Worm (Caenorhabditis elegans) whole organism, midembryonic: ENCODE results near the gene C44B11.6.

Experiments
- T22C8.4 ChIP-seq: fragments of 200-800 bp; sonication (Bioruptor generic); IDR thresholded peaks from 2 replicates; pipeline ENCODE4 v1.3.6; 2022; ENCODE audit warnings: missing genetic modification characterization, missing compliant biosample characterization
- cog-1 ChIP-seq: sonication (generic microtip); optimal IDR thresholded peaks from 2 replicates; lab custom pipeline; 2016; ENCODE audit warnings: missing genetic modification characterization, missing compliant biosample characterization
- flt-1 ChIP-seq: fragments of 200-800 bp; sonication (Bioruptor generic); IDR thresholded peaks from 2 replicates; pipeline ENCODE4 v1.3.6; 2022; ENCODE audit warnings: missing genetic modification characterization, missing compliant biosample characterization
- klf-2 ChIP-seq: fragments of 200-800 bp; sonication (Bioruptor generic); conservative IDR thresholded peaks from 2 replicates; pipeline ENCODE4 v1.3.6; 2022; ENCODE audit warnings: missing genetic modification reagents, missing genetic modification characterization, missing compliant biosample characterization
- med-1 ChIP-seq: sonication (generic microtip); optimal IDR thresholded peaks from 2 replicates; lab custom pipeline; 2017; ENCODE audit warnings: missing genetic modification characterization, mild to moderate bottlenecking, missing compliant biosample characterization, antibody characterized with exemption, missing genetic modification reagents; ENCODE audit not compliant: insufficient read depth
- ref-1 ChIP-seq: fragments of 200-800 bp; sonication (Bioruptor generic); conservative IDR thresholded peaks from 2 replicates; pipeline ENCODE4 v1.3.6; 2022; ENCODE audit warnings: missing genetic modification reagents, missing genetic modification characterization, missing compliant biosample characterization
- tab-1 ChIP-seq: fragments of 200-800 bp; sonication (Bioruptor generic); IDR thresholded peaks from 2 replicates; pipeline ENCODE4 v1.3.6; 2022; ENCODE audit warnings: missing genetic modification characterization, missing compliant biosample characterization
- ztf-23 ChIP-seq: fragments of 200-800 bp; sonication (Bioruptor generic); IDR thresholded peaks from 2 replicates; pipeline ENCODE4 v1.3.6; 2022; ENCODE audit warnings: missing genetic modification reagents, missing genetic modification characterization, missing compliant biosample characterization
- ztf-29 ChIP-seq: fragments of 200-800 bp; sonication (Bioruptor generic); IDR thresholded peaks from 2 replicates; pipeline ENCODE4 v1.3.6; 2022; ENCODE audit warnings: missing genetic modification reagents, missing genetic modification characterization, missing compliant biosample characterization

Gene C44B11.6

ce11 chrIII:3140227-3140626 lies 12.7 kb upstream of the C44B11.6 start:
- TF ChIP-seq med-1 (GFP tag; lab: Kevin White, UChicago) (no peak), klf-2 (GFP tag; lab: Robert Waterston, UW) (no peak), T22C8.4 (GFP tag; lab: Robert Waterston, UW) (no peak), ref-1 (GFP tag; lab: Robert Waterston, UW) (no peak), tab-1 (no peak), ztf-23 (GFP tag; lab: Robert Waterston, UW) (no peak), flt-1 (no peak), ztf-29 (no peak), cog-1 (tag; lab: Kevin White, UChicago) (no peak)

ce11 chrIII:3142078-3142477 lies 10.9 kb upstream of the C44B11.6 start:
- TF ChIP-seq klf-2 (GFP tag; lab: Robert Waterston, UW): no peak
- no peak for TF ChIP-seq flt-1
- TF ChIP-seq ztf-23 (GFP tag; lab: Robert Waterston, UW): no peak
- TF ChIP-seq ztf-29: no peak
- no peak for TF ChIP-seq ref-1 (GFP tag; lab: Robert Waterston, UW)
- no peak for TF ChIP-seq T22C8.4 (GFP tag; lab: Robert Waterston, UW)
- no peak for TF ChIP-seq cog-1 (tag; lab: Kevin White, UChicago)
- TF ChIP-seq tab-1: no peak
- no peak for TF ChIP-seq med-1 (GFP tag; lab: Kevin White, UChicago)

ce11 chrIII:3143657-3144056 lies 9.3 kb upstream of the C44B11.6 start, which contains the start of gene C44B11.4:
C44B11.4 (minus strand) TSS chrIII:3143757.
- TF ChIP-seq tab-1 (no peak), med-1 (GFP tag; lab: Kevin White, UChicago) (no peak), ztf-23 (GFP tag; lab: Robert Waterston, UW) (no peak)

- TF ChIP-seq ztf-23 (GFP tag; lab: Robert Waterston, UW) (no peak), T22C8.4 (GFP tag; lab: Robert Waterston, UW) (no peak), klf-2 (GFP tag; lab: Robert Waterston, UW) (no peak), cog-1 (tag; lab: Kevin White, UChicago) (no peak), tab-1 (no peak), med-1 (GFP tag; lab: Kevin White, UChicago) (no peak), ref-1 (GFP tag; lab: Robert Waterston, UW) (no peak), flt-1 (no peak), ztf-29 (no peak)
Measured at ce11 chrIII:3154968-3155367, 2.0 kb downstream of the C44B11.6 start, which contains the start of gene C44B11.1. C44B11.1 (plus strand) TSS chrIII:3155268.

- TF ChIP-seq med-1 (GFP tag; lab: Kevin White, UChicago) (no peak), tab-1 (no peak), ztf-29 (no peak), ref-1 (GFP tag; lab: Robert Waterston, UW) (no peak), cog-1 (tag; lab: Kevin White, UChicago) (no peak), klf-2 (GFP tag; lab: Robert Waterston, UW) (no peak), flt-1 (no peak), ztf-23 (GFP tag; lab: Robert Waterston, UW) (no peak), T22C8.4 (GFP tag; lab: Robert Waterston, UW) (no peak)
Measured at ce11 chrIII:3160490-3160889, 7.5 kb downstream of the C44B11.6 start.

- TF ChIP-seq tab-1: no peak
- no peak for TF ChIP-seq ztf-29
- TF ChIP-seq flt-1: no peak
Measured at ce11 chrIII:3161600-3161999, 8.7 kb downstream of the C44B11.6 start.

- TF ChIP-seq ztf-29: no peak
- no peak for TF ChIP-seq ztf-23 (GFP tag; lab: Robert Waterston, UW)
- TF ChIP-seq med-1 (GFP tag; lab: Kevin White, UChicago): no peak
- no peak for TF ChIP-seq cog-1 (tag; lab: Kevin White, UChicago)
- TF ChIP-seq klf-2 (GFP tag; lab: Robert Waterston, UW): no peak
- TF ChIP-seq flt-1: no peak
- TF ChIP-seq T22C8.4 (GFP tag; lab: Robert Waterston, UW): no peak
- TF ChIP-seq tab-1: no peak
- TF ChIP-seq ref-1 (GFP tag; lab: Robert Waterston, UW): no peak
Measured at ce11 chrIII:3163448-3163847, 10.5 kb downstream of the C44B11.6 start.

- TF ChIP-seq klf-2 (GFP tag; lab: Robert Waterston, UW) (no peak), ref-1 (GFP tag; lab: Robert Waterston, UW) (no peak), ztf-29 (no peak), cog-1 (tag; lab: Kevin White, UChicago) (no peak), ztf-23 (GFP tag; lab: Robert Waterston, UW) (no peak), T22C8.4 (GFP tag; lab: Robert Waterston, UW) (no peak), flt-1 (no peak), med-1 (GFP tag; lab: Kevin White, UChicago) (no peak), tab-1 (no peak)
Measured at ce11 chrIII:3165309-3165708, 12.4 kb downstream of the C44B11.6 start, which contains the start of gene R148.5. R148.5 (plus strand) TSS chrIII:3165639.

ce11 chrIII:3169279-3169678 lies 16.3 kb downstream of the C44B11.6 start:
- TF ChIP-seq ztf-23 (GFP tag; lab: Robert Waterston, UW) (no peak), med-1 (GFP tag; lab: Kevin White, UChicago) (no peak), T22C8.4 (GFP tag; lab: Robert Waterston, UW) (no peak), flt-1 (no peak), ref-1 (GFP tag; lab: Robert Waterston, UW) (no peak), ztf-29 (no peak), klf-2 (GFP tag; lab: Robert Waterston, UW) (no peak), cog-1 (tag; lab: Kevin White, UChicago) (no peak), tab-1 (no peak)

- TF ChIP-seq T22C8.4 (GFP tag; lab: Robert Waterston, UW) (peak; percentile 91), ztf-29 (no peak)
Measured at ce11 chrIII:3170538-3170937, 17.6 kb downstream of the C44B11.6 start.
